Worm (Caenorhabditis elegans): ENCODE results near the gene W01B6.5.

ce11 chrIV:10036966-10037365 lies 39.0 kb upstream of the W01B6.5 start, which contains the start of gene F44D12.10:
- TF ChIP-seq unc-55 (GFP tag; optimal IDR thresholded peaks at IDR 0.05) (no peak), ama-1 (optimal IDR thresholded peaks at IDR 0.05) (no peak), ceh-82 (tag; optimal IDR thresholded peaks at IDR 0.05) (no peak), mdl-1 (tag; optimal IDR thresholded peaks at IDR 0.05) (no peak), elt-3 (tag; optimal IDR thresholded peaks at IDR 0.05) (no peak)
